Worm (Caenorhabditis elegans) whole organism, early embryonic: ENCODE data around the gene B0454.8.

Source experiments
- B0310.2 ChIP-seq: sonication (generic microtip); optimal IDR thresholded peaks from 2 replicates; lab custom pipeline; 2016; ENCODE audit warnings: mild to moderate bottlenecking, missing genetic modification characterization, missing compliant biosample characterization
- F13C5.2 ChIP-seq: sonication (generic microtip); optimal IDR thresholded peaks from 2 replicates; lab custom pipeline; 2017; ENCODE audit warnings: mild to moderate bottlenecking, missing genetic modification characterization, inconsistent platforms, missing compliant biosample characterization
- aly-1 ChIP-seq: sonication (generic microtip); optimal IDR thresholded peaks from 2 replicates; lab custom pipeline; 2016; ENCODE audit warnings: missing genetic modification characterization, missing compliant biosample characterization
- ama-1 ChIP-seq: fragments of 150-350 bp; optimal IDR thresholded peaks from 2 replicates; lab custom pipeline; 2014
- ceh-13 ChIP-seq: fragments of 200-800 bp; sonication (Bioruptor generic); optimal IDR thresholded peaks from 2 replicates; lab custom pipeline; 2018; ENCODE audit warnings: mild to moderate bottlenecking, missing genetic modification characterization, missing compliant biosample characterization
- ets-7 ChIP-seq: sonication (generic microtip); optimal IDR thresholded peaks from 2 replicates; lab custom pipeline; 2016; ENCODE audit warnings: missing genotype, missing genetic modification characterization, missing compliant biosample characterization
- flt-1 ChIP-seq: fragments of 200-800 bp; sonication (Bioruptor generic); IDR thresholded peaks from 2 replicates; pipeline ENCODE4 v1.3.6; 2022; ENCODE audit warnings: missing genetic modification characterization, missing compliant biosample characterization
- hnd-1 ChIP-seq: sonication (generic microtip); optimal IDR thresholded peaks from 2 replicates; lab custom pipeline; 2016; ENCODE audit warnings: missing genetic modification characterization, missing compliant biosample characterization
- pes-1 ChIP-seq: fragments of 200-800 bp; sonication (Bioruptor generic); IDR thresholded peaks from 2 replicates; pipeline ENCODE4 v1.3.6; 2022; ENCODE audit warnings: missing genetic modification reagents, missing genetic modification characterization, missing compliant biosample characterization
- sea-1 ChIP-seq: fragments of 200-800 bp; sonication (Bioruptor generic); conservative IDR thresholded peaks from 2 replicates; pipeline ENCODE4 v1.3.6; 2022; ENCODE audit warnings: missing genetic modification characterization, missing compliant biosample characterization
- tbx-11 ChIP-seq: fragments of 200-800 bp; sonication (Bioruptor generic); IDR thresholded peaks from 2 replicates; pipeline ENCODE4 v1.3.6; 2022; ENCODE audit warnings: missing genetic modification characterization, missing compliant biosample characterization
- tbx-37 ChIP-seq: fragments of 200-800 bp; sonication (Bioruptor generic); conservative IDR thresholded peaks from 2 replicates; pipeline ENCODE4 v1.3.6; 2022; ENCODE audit warnings: missing genetic modification reagents, missing genetic modification characterization, missing compliant biosample characterization

ce11 chrII:3070182-3070581 lies 26.9 kb upstream of the B0454.8 start:
- no peak for TF ChIP-seq F13C5.2
- TF ChIP-seq pes-1 (GFP tag; lab: Robert Waterston, UW): no peak
- no peak for TF ChIP-seq ama-1 (lab: Kevin White, UChicago)
- TF ChIP-seq B0310.2: no peak
- TF ChIP-seq aly-1 (tag; lab: Kevin White, UChicago): no peak
- TF ChIP-seq tbx-11 (GFP tag; lab: Robert Waterston, UW): no peak
- no peak for TF ChIP-seq tbx-37
- no peak for TF ChIP-seq ceh-13
- no peak for TF ChIP-seq sea-1 (GFP tag; lab: Robert Waterston, UW)
- no peak for TF ChIP-seq hnd-1 (tag; lab: Kevin White, UChicago)
- no peak for TF ChIP-seq ets-7 (tag; lab: Kevin White, UChicago)
- TF ChIP-seq flt-1 (GFP tag; lab: Robert Waterston, UW): no peak
